Worm (Caenorhabditis elegans): ENCODE results near the gene acc-2.

The acc-2 gene

DNA sequence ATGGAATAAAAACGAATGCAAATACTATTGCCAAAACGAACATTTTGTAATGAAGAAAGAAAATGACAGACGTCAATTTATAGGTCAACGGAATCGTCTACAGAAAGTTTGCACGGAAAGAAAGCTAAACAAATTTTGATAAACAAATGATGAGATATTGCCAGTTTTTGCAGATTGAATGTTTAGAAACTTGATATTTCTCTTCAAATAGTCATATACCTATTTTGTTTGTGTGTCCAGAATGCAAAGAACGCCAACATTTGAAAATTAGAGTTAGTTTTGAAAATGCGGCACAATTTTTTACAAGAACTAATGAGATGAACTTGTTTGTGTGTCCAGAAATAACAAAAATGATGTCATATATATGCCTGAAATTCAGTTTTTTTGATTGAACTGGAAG lies 28.7 kb downstream of the acc-2 start, which contains the start of gene Y73F4A.1:
TSS of gene Y73F4A.1 (minus strand) at position 101 of the 400 bp plus-strand sequence.
- no peak for TF ChIP-seq egl-27 (tag; optimal IDR thresholded peaks at IDR 0.05)
- TF ChIP-seq sup-37 (GFP tag; optimal IDR thresholded peaks at IDR 0.05), result no peak
- no peak for TF ChIP-seq unc-86 (tag; optimal IDR thresholded peaks at IDR 0.05)
- TF ChIP-seq tbx-2 (tag; optimal IDR thresholded peaks at IDR 0.05), result no peak
- no peak for TF ChIP-seq nhr-20 (tag; optimal IDR thresholded peaks at IDR 0.05)
- TF ChIP-seq fos-1 (tag; optimal IDR thresholded peaks at IDR 0.05), result no peak
- no peak for TF ChIP-seq Y116A8C.19 (tag; optimal IDR thresholded peaks at IDR 0.05; ENCODE audit: borderline replicate concordance)
- TF ChIP-seq sox-4 (tag; optimal IDR thresholded peaks at IDR 0.05), result no peak

DNA sequence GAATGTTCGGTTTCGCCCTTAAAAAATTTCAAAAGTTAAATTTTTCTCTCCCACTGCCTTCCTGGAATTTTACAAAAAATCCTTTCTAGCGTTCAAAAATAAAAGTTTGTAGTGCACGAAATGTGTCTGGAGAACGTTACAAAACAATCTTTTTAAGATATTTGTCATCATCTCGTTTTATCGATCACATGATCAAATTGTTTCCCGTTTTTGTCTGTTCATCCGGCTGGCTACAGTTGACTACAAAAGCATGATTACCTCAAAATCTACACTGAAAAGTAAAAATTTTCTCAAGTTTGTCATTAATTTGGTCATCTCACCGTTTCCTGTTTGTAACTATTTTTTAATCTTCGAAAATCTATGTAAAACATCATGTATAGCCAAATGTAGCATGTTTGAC lies 34.5 kb downstream of the acc-2 start:
- TF ChIP-seq nhr-85 (tag) (peak; percentile 53), skn-1 (tag; optimal IDR thresholded peaks at IDR 0.05) (peak; percentile 73), nhr-47 (tag; optimal IDR thresholded peaks at IDR 0.05) (no peak)

DNA sequence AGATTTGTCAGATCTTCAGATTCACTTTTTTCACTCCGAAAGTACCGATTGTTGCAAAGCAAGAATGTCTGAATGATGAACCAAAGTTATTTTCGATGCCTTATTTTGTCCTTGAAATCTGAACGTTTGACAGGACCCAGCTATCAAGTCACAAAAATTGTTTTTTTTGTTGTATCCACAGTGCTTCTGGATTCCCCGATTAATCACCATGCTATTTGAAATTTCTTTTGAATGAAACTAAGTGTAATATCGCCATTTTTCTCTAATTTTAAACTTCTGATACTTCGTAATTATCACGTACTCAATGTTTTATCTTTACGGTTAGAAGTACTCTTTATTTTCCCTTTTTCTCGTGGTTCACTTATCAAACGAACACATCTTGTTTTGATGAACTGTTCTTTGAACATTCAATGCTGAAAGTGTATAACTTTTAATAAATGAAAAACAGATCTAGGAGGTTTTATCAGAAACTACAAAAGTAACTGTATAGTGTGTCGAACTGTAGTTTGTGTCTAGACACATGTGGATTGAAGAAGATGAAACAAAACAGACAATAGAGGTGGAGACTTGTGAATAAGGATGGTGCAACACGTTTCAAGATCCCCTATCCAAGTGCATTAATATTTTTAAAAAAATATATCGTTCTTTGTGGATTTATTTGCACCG lies 35.1 kb downstream of the acc-2 start:
- no peak for TF ChIP-seq ceh-63 (GFP tag; optimal IDR thresholded peaks at IDR 0.05)
- no peak for TF ChIP-seq efl-1 (optimal IDR thresholded peaks at IDR 0.05)
- TF ChIP-seq efl-1 (GFP tag; optimal IDR thresholded peaks at IDR 0.05 in 1 of 2), result peak in 1 of 2 experiments; percentile 13
- TF ChIP-seq aly-2 (tag; optimal IDR thresholded peaks at IDR 0.05), result no peak

DNA sequence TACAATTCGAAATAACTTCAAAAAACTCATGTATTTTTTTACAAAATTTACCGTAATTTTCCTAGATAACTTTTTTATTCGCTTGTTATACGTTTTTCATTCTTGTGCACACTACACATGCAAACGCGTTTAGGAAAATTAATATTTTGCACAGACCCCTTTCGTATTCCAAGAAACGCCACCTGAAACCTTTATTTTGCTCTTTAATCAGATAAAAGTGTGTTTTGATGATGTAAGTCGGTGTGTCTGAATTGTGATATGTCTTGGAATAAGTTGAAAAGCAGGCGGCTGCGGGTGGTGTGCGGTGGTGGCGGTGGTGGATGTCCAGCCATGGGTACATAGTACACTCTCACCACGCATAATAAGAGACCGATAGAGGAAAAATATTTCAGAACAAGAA lies 36.8 kb downstream of the acc-2 start:
- TF ChIP-seq unc-30 (tag; optimal IDR thresholded peaks at IDR 0.05) (no peak), tlp-1 (tag; optimal IDR thresholded peaks at IDR 0.05) (no peak), swsn-7 (tag; optimal IDR thresholded peaks at IDR 0.05) (no peak), fkh-8 (tag; optimal IDR thresholded peaks at IDR 0.05) (peak; percentile 84), egl-13 (tag; optimal IDR thresholded peaks at IDR 0.05) (no peak), elt-2 (tag; optimal IDR thresholded peaks at IDR 0.05) (no peak), nhr-47 (tag; optimal IDR thresholded peaks at IDR 0.05) (peak; percentile 63), ceh-63 (GFP tag; optimal IDR thresholded peaks at IDR 0.05) (no peak), pax-3 (tag; optimal IDR thresholded peaks at IDR 0.05) (peak; percentile 33), nhr-90 (tag; optimal IDR thresholded peaks at IDR 0.05; ENCODE audit: poor library complexity) (no peak), lin-14 (GFP tag; optimal IDR thresholded peaks at IDR 0.05) (peak; percentile 30), nhr-20 (tag; optimal IDR thresholded peaks at IDR 0.05) (peak; percentile 13), nhr-28 (tag; optimal IDR thresholded peaks at IDR 0.05) (no peak), ztf-11 (tag; optimal IDR thresholded peaks at IDR 0.05) (no peak), C16A3.4 (tag; optimal IDR thresholded peaks at IDR 0.05) (no peak), aly-2 (tag; optimal IDR thresholded peaks at IDR 0.05) (no peak), nhr-77 (tag; optimal IDR thresholded peaks at IDR 0.05) (no peak), hlh-17 (GFP tag; optimal IDR thresholded peaks at IDR 0.05; ENCODE audit: borderline replicate concordance) (no peak), blmp-1 (tag; optimal IDR thresholded peaks at IDR 0.05) (no peak), lin-13 (GFP tag; optimal IDR thresholded peaks at IDR 0.05) (no peak), nhr-71 (tag; optimal IDR thresholded peaks at IDR 0.05) (peak; percentile 77), hlh-4 (tag; optimal IDR thresholded peaks at IDR 0.05) (peak; percentile 83), unc-62 (GFP tag; optimal IDR thresholded peaks at IDR 0.05) (no peak)

DNA sequence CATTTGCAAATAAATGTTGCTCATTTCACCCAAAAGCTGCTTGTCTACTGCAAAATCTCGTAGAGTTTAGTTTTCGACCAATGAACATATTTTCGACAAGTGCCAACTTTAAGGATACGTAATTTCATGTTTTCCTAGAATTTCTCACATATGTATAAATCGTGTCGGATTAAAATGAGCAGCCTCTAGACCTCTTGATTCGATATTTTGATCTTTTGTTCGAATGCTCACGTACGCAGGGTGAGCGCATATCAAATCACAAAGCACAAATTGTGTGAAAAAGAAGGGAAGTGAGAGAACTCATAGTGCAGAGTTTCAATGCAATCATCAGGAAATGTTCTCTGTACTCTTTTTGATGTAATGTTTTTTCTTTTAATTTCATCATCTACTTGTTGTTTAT lies 46.9 kb downstream of the acc-2 start:
- peak; percentile 76 for TF ChIP-seq sox-4 (tag; optimal IDR thresholded peaks at IDR 0.05)
- peak; percentile 90 for TF ChIP-seq nhr-71 (tag; optimal IDR thresholded peaks at IDR 0.05)
- peak in 1 of 2 experiments; percentile 11 for TF ChIP-seq efl-1 (optimal IDR thresholded peaks at IDR 0.05)
- TF ChIP-seq efl-1 (GFP tag; optimal IDR thresholded peaks at IDR 0.05 in 1 of 2), result no peak
- peak; percentile 32 for TF ChIP-seq jun-1 (tag; optimal IDR thresholded peaks at IDR 0.05)
- peak; percentile 21 for TF ChIP-seq fkh-10 (GFP tag; optimal IDR thresholded peaks at IDR 0.05)
- TF ChIP-seq nhr-47 (tag; optimal IDR thresholded peaks at IDR 0.05), result peak; percentile 73
- TF ChIP-seq ceh-82 (tag; optimal IDR thresholded peaks at IDR 0.05), result no peak
- TF ChIP-seq lin-14 (GFP tag; optimal IDR thresholded peaks at IDR 0.05), result peak; percentile 50
- TF ChIP-seq pax-3 (tag; optimal IDR thresholded peaks at IDR 0.05), result peak; percentile 13
- no peak for TF ChIP-seq ztf-11 (tag; optimal IDR thresholded peaks at IDR 0.05)
- TF ChIP-seq hlh-4 (tag; optimal IDR thresholded peaks at IDR 0.05), result no peak
- peak; percentile 17 for TF ChIP-seq swsn-7 (tag; optimal IDR thresholded peaks at IDR 0.05)
- no peak for TF ChIP-seq tbx-2 (tag; optimal IDR thresholded peaks at IDR 0.05)
- TF ChIP-seq irx-1 (tag; optimal IDR thresholded peaks at IDR 0.05), result peak; percentile 40
- no peak for TF ChIP-seq C16A3.4 (tag; optimal IDR thresholded peaks at IDR 0.05)
- TF ChIP-seq fos-1 (tag; optimal IDR thresholded peaks at IDR 0.05), result peak; percentile 9
- peak; percentile 72 for TF ChIP-seq dsc-1 (tag; optimal IDR thresholded peaks at IDR 0.05)
- peak; percentile 80 for TF ChIP-seq nhr-20 (tag; optimal IDR thresholded peaks at IDR 0.05)
- 0 out of 2 replicates have a peak, but pooled peaks have one; percentile 22 for TF ChIP-seq nhr-19 (GFP tag; conservative IDR thresholded peaks at IDR 0.05)
- TF ChIP-seq fkh-8 (tag; optimal IDR thresholded peaks at IDR 0.05), result peak; percentile 89
- TF ChIP-seq egl-13 (tag; optimal IDR thresholded peaks at IDR 0.05), result peak; percentile 53

All from whole organism, L1 larva.